Fruit fly (Drosophila melanogaster): ENCODE measurements around the gene CG3021.

Gene CG3021

dm6 chrX:1052684-1053389 lies 26.2 kb downstream of the CG3021 start (continued):
- TF ChIP-seq CG17186 (GFP tag; optimal IDR thresholded peaks at IDR 0.05) (no peak), Asciz (GFP tag; optimal IDR thresholded peaks at IDR 0.05) (peak; percentile 33), Elba2 (GFP tag; optimal IDR thresholded peaks at IDR 0.05) (no peak), Nf-YC (tag; optimal IDR thresholded peaks at IDR 0.05) (no peak), croc (GFP tag; conservative IDR thresholded peaks at IDR 0.05) (peak; percentile 42; the same call in 1 of the 3 replicates), CG13894 (tag; optimal IDR thresholded peaks at IDR 0.05) (no peak), CG6689 (GFP tag; IDR thresholded peaks at IDR 0.05) (peak; percentile 16; the same call in 1 of the 2 replicates), CG2712 (tag; optimal IDR thresholded peaks at IDR 0.05) (peak; percentile 53), Adf1 (GFP tag; IDR thresholded peaks at IDR 0.05) (no peak), repo (GFP tag; optimal IDR thresholded peaks at IDR 0.05) (peak; percentile 11), CG15269 (tag; optimal IDR thresholded peaks at IDR 0.05) (peak; percentile 15), odd (GFP tag; optimal IDR thresholded peaks at IDR 0.05) (no peak), CG4707 (GFP tag; optimal IDR thresholded peaks at IDR 0.05) (no peak), Aef1 (GFP tag; IDR thresholded peaks at IDR 0.05) (no peak), CG15011 (GFP tag; optimal IDR thresholded peaks at IDR 0.05) (no peak), cg (GFP tag; optimal IDR thresholded peaks at IDR 0.05) (no peak), Mrtf (GFP tag; IDR thresholded peaks at IDR 0.05) (peak; percentile 61; the same call in 2 of the 3 replicates), CG7372 (GFP tag; IDR thresholded peaks at IDR 0.05) (no peak), CG3847 (GFP tag; IDR thresholded peaks at IDR 0.05) (no peak), Dref (GFP tag; IDR thresholded peaks at IDR 0.05) (no peak), pfk (GFP tag; optimal IDR thresholded peaks at IDR 0.05) (no peak), sima (GFP tag; optimal IDR thresholded peaks at IDR 0.05) (no peak), chn (GFP tag; optimal IDR thresholded peaks at IDR 0.05) (peak; percentile 13), CG42726 (GFP tag; IDR thresholded peaks at IDR 0.05; ENCODE audit: partially characterized antibody) (no peak), CG17359 (tag; optimal IDR thresholded peaks at IDR 0.05) (peak; percentile 58), CG14965 (GFP tag; optimal IDR thresholded peaks at IDR 0.05; ENCODE audit: borderline replicate concordance) (no peak), Hr39 (optimal IDR thresholded peaks at IDR 0.05) (no peak), CG8281 (tag; optimal IDR thresholded peaks at IDR 0.05) (no peak), Vsx1 (GFP tag; optimal IDR thresholded peaks at IDR 0.05) (no peak), sob (GFP tag; IDR thresholded peaks at IDR 0.05) (no peak), dmrt11E (tag; optimal IDR thresholded peaks at IDR 0.05) (peak; percentile 52), gsb-n (tag; optimal IDR thresholded peaks at IDR 0.05) (peak; percentile 7), NFAT (GFP tag; IDR thresholded peaks at IDR 0.05) (no peak), CG13123 (GFP tag; optimal IDR thresholded peaks at IDR 0.05) (no peak), sisA (GFP tag; IDR thresholded peaks at IDR 0.05) (peak; percentile 55; the same call in 1 of the 2 replicates), Nf-YA (GFP tag; IDR thresholded peaks at IDR 0.05) (no peak), disco-r (GFP tag; optimal IDR thresholded peaks at IDR 0.05) (no peak), lab (GFP tag; optimal IDR thresholded peaks at IDR 0.05) (peak; percentile 47), CG4820 (GFP tag; optimal IDR thresholded peaks at IDR 0.05) (peak; percentile 26), CG4854 (GFP tag; optimal IDR thresholded peaks at IDR 0.05) (no peak), CG34224 (GFP tag; IDR thresholded peaks at IDR 0.05; ENCODE audit: partially characterized antibody) (no peak), CG11398 (GFP tag; optimal IDR thresholded peaks at IDR 0.05) (no peak), CG12391 (tag; optimal IDR thresholded peaks at IDR 0.05) (peak; percentile 23), Sox100B (GFP tag; optimal IDR thresholded peaks at IDR 0.05) (no peak), pum (GFP tag; optimal IDR thresholded peaks at IDR 0.05) (peak; percentile 48), pita (GFP tag; optimal IDR thresholded peaks at IDR 0.05) (no peak), CG6791 (GFP tag; IDR thresholded peaks at IDR 0.05; ENCODE audit: partially characterized antibody) (no peak), zen2 (GFP tag; IDR thresholded peaks at IDR 0.05; ENCODE audit: partially characterized antibody) (no peak), CG9797 (GFP tag; optimal IDR thresholded peaks at IDR 0.05) (no peak), Nf-YB (GFP tag; optimal IDR thresholded peaks at IDR 0.05) (no peak)
